Worm (Caenorhabditis elegans): ENCODE measurements around the gene W04G3.13.

The W04G3.13 gene

ce11 chrX:11038221-11038620, 41.3 kb downstream of the W04G3.13 start:
- TF ChIP-seq egl-27 (tag; optimal IDR thresholded peaks at IDR 0.05) (no peak), daf-12 (tag; optimal IDR thresholded peaks at IDR 0.05) (no peak), aly-2 (tag; optimal IDR thresholded peaks at IDR 0.05) (no peak), ztf-4 (tag; optimal IDR thresholded peaks at IDR 0.05) (no peak), nfya-1 (tag; optimal IDR thresholded peaks at IDR 0.05; ENCODE audit: insufficient read depth) (no peak), mdl-1 (tag; optimal IDR thresholded peaks at IDR 0.05) (no peak), eor-1 (tag; optimal IDR thresholded peaks at IDR 0.05) (no peak), unc-62 (GFP tag; optimal IDR thresholded peaks at IDR 0.05) (no peak), nhr-237 (tag; optimal IDR thresholded peaks at IDR 0.05) (no peak), mml-1 (tag; optimal IDR thresholded peaks at IDR 0.05) (no peak), ceh-9 (tag; optimal IDR thresholded peaks at IDR 0.05) (no peak), ceh-82 (tag; optimal IDR thresholded peaks at IDR 0.05) (no peak), fos-1 (tag; optimal IDR thresholded peaks at IDR 0.05) (no peak), sea-2 (GFP tag; optimal IDR thresholded peaks at IDR 0.05) (no peak)

ce11 chrX:11036114-11037087, 43.2 kb downstream of the W04G3.13 start:
- no peak for TF ChIP-seq ceh-82 (tag; optimal IDR thresholded peaks at IDR 0.05)
- no peak for TF ChIP-seq eor-1 (tag; optimal IDR thresholded peaks at IDR 0.05)
- no peak for TF ChIP-seq aly-2 (tag; optimal IDR thresholded peaks at IDR 0.05)
- TF ChIP-seq nhr-12 (tag; optimal IDR thresholded peaks at IDR 0.05), result no peak
- no peak for TF ChIP-seq egl-5 (tag; optimal IDR thresholded peaks at IDR 0.05)
- no peak for TF ChIP-seq nfya-1 (tag; optimal IDR thresholded peaks at IDR 0.05; ENCODE audit: insufficient read depth)
- TF ChIP-seq ztf-4 (tag; optimal IDR thresholded peaks at IDR 0.05), result no peak
- TF ChIP-seq lin-39 (tag; optimal IDR thresholded peaks at IDR 0.05), result no peak
- peak; percentile 48 for TF ChIP-seq pqm-1 (tag; optimal IDR thresholded peaks at IDR 0.05)
- peak; percentile 50 for TF ChIP-seq ceh-28 (tag; optimal IDR thresholded peaks at IDR 0.05)
- TF ChIP-seq mdl-1 (tag; optimal IDR thresholded peaks at IDR 0.05), result no peak
- TF ChIP-seq elt-3 (tag; optimal IDR thresholded peaks at IDR 0.05), result peak in 1 of 3 experiments; percentile 7
- TF ChIP-seq elt-2 (tag; optimal IDR thresholded peaks at IDR 0.05), result peak; percentile 91
- TF ChIP-seq nhr-76 (tag; optimal IDR thresholded peaks at IDR 0.05), result no peak
- TF ChIP-seq nhr-11 (tag; optimal IDR thresholded peaks at IDR 0.05), result no peak
- TF ChIP-seq mml-1 (tag; optimal IDR thresholded peaks at IDR 0.05), result no peak
- peak; percentile 15 for TF ChIP-seq tbx-2 (tag; optimal IDR thresholded peaks at IDR 0.05)
- TF ChIP-seq ama-1 (optimal IDR thresholded peaks at IDR 0.05), result peak; percentile 61
- TF ChIP-seq R02D3.7 (tag; optimal IDR thresholded peaks at IDR 0.05), result no peak
- TF ChIP-seq pha-4 (tag; optimal IDR thresholded peaks at IDR 0.05), result peak; percentile 40
- TF ChIP-seq nhr-23 (tag; optimal IDR thresholded peaks at IDR 0.05), result peak; percentile 83
- TF ChIP-seq hmg-11 (tag; optimal IDR thresholded peaks at IDR 0.05), result peak; percentile 23
- no peak for TF ChIP-seq lsy-12 (tag; optimal IDR thresholded peaks at IDR 0.05)
- TF ChIP-seq skn-1 (tag; optimal IDR thresholded peaks at IDR 0.05), result peak; percentile 54
- no peak for TF ChIP-seq ceh-9 (tag; optimal IDR thresholded peaks at IDR 0.05)
- peak; percentile 36 for TF ChIP-seq nhr-43 (tag; optimal IDR thresholded peaks at IDR 0.05; ENCODE audit: poor library complexity, severe bottlenecking)
- peak; percentile 19 for TF ChIP-seq nhr-25 (tag; optimal IDR thresholded peaks at IDR 0.05)
- TF ChIP-seq nhr-67 (tag; optimal IDR thresholded peaks at IDR 0.05), result no peak

ce11 chrX:11035563-11035962, 44.0 kb downstream of the W04G3.13 start:
- TF ChIP-seq zag-1 (tag; optimal IDR thresholded peaks at IDR 0.05), result no peak
- peak; percentile 23 for TF ChIP-seq nfya-1 (tag; optimal IDR thresholded peaks at IDR 0.05; ENCODE audit: insufficient read depth)
- TF ChIP-seq egl-5 (tag; optimal IDR thresholded peaks at IDR 0.05), result peak; percentile 26
- peak; percentile 40 for TF ChIP-seq lin-39 (tag; optimal IDR thresholded peaks at IDR 0.05)
- no peak for TF ChIP-seq egl-27 (tag; optimal IDR thresholded peaks at IDR 0.05)
- TF ChIP-seq ama-1 (optimal IDR thresholded peaks at IDR 0.05), result peak; percentile 3
- no peak for TF ChIP-seq R02D3.7 (tag; optimal IDR thresholded peaks at IDR 0.05)

All from whole organism, L3 larva.